Fruit fly (Drosophila melanogaster) whole organism, wandering third instar larva: ENCODE data around the gene tal-AA.

Experiments used
- Abd-B ChIP-seq: fragments of >200 bp; optimal IDR thresholded peaks from 2 replicates; lab custom pipeline; 2017; ENCODE audit warnings: missing biosample characterization, missing genetic modification characterization
- CG32264 ChIP-seq: fragments of 200-800 bp; sonication (Bioruptor generic); optimal IDR thresholded peaks from 2 replicates; lab custom pipeline; 2016; ENCODE audit warnings: missing biosample characterization, missing genetic modification characterization
- CG9705 ChIP-seq: fragments of 200-800 bp; sonication (Bioruptor generic); optimal IDR thresholded peaks from 2 replicates; lab custom pipeline; 2018; ENCODE audit warnings: missing biosample characterization, mild to moderate bottlenecking, missing genetic modification characterization
- CrebA ChIP-seq: fragments of 200-800 bp; sonication (Bioruptor generic); optimal IDR thresholded peaks from 2 replicates; lab custom pipeline; 2016; ENCODE audit warnings: missing biosample characterization, mild to moderate bottlenecking, missing genetic modification characterization, borderline replicate concordance
- GATAd ChIP-seq: sonication (Bioruptor generic); optimal IDR thresholded peaks from 2 replicates; lab custom pipeline; 2016; ENCODE audit warnings: missing biosample characterization, missing genetic modification characterization
- HLH106 ChIP-seq: fragments of 200-800 bp; optimal IDR thresholded peaks from 3 replicates; lab custom pipeline; 2019; ENCODE audit warnings: missing biosample characterization, mild to moderate bottlenecking, missing genetic modification characterization, moderate library complexity
- Hnf4 ChIP-seq: fragments of 200-800 bp; sonication (Bioruptor generic); optimal IDR thresholded peaks from 2 replicates; lab custom pipeline; 2016; ENCODE audit warnings: missing biosample characterization, mild to moderate bottlenecking, missing genetic modification characterization
- Hr78 ChIP-seq: fragments of >200 bp; optimal IDR thresholded peaks from 2 replicates; lab custom pipeline; 2017; ENCODE audit warnings: missing biosample characterization, missing genetic modification characterization
- Hr83 ChIP-seq: fragments of 200-300 bp; sonication (Bioruptor generic); optimal IDR thresholded peaks from 2 replicates; lab custom pipeline; 2016; ENCODE audit warnings: missing biosample characterization, mild to moderate bottlenecking, missing genetic modification characterization, moderate library complexity; ENCODE audit not compliant: poor library complexity, severe bottlenecking
- Jra ChIP-seq: sonication (Bioruptor generic); optimal IDR thresholded peaks from 2 replicates; lab custom pipeline; 2016; ENCODE audit warnings: missing biosample characterization, missing genetic modification characterization
- Mio ChIP-seq: sonication (Bioruptor generic); optimal IDR thresholded peaks from 2 replicates; lab custom pipeline; 2016; ENCODE audit warnings: missing biosample characterization, missing genetic modification characterization
- N ChIP-seq: fragments of >200 bp; optimal IDR thresholded peaks from 2 replicates; lab custom pipeline; 2018; ENCODE audit warnings: missing biosample characterization, missing external identifiers, missing genetic modification characterization
- OdsH ChIP-seq: fragments of 200-800 bp; sonication (Bioruptor generic); optimal IDR thresholded peaks from 2 replicates; lab custom pipeline; 2016; ENCODE audit warnings: missing biosample characterization, mild to moderate bottlenecking, missing genetic modification characterization
- Rel ChIP-seq, 2 experiments: fragments of 200-800 bp; sonication (Bioruptor generic) in 1 of 2; optimal IDR thresholded peaks; 2 replicates in 1 of 2; 3 replicates in 1 of 2; lab custom pipeline; 2016 to 2019; ENCODE audit warnings: mild to moderate bottlenecking in 2 of 2, missing biosample characterization in 2 of 2, missing genetic modification characterization in 2 of 2, moderate library complexity in 1 of 2
- Sp1 ChIP-seq: fragments of 200-800 bp; sonication (Bioruptor generic); optimal IDR thresholded peaks from 3 replicates; lab custom pipeline; 2019; ENCODE audit warnings: missing biosample characterization, mild to moderate bottlenecking, missing genetic modification characterization, moderate library complexity
- Vsx2 ChIP-seq: fragments of 200-300, 225-300 bp; sonication (Bioruptor generic); optimal IDR thresholded peaks from 2 replicates; lab custom pipeline; 2018; ENCODE audit warnings: missing biosample characterization, missing genetic modification characterization; ENCODE audit not compliant: partially characterized antibody
- br ChIP-seq: fragments of 200-800 bp; sonication (Bioruptor generic); optimal IDR thresholded peaks from 2 replicates; lab custom pipeline; 2016; ENCODE audit warnings: missing biosample characterization, missing genetic modification characterization
- brk ChIP-seq: fragments of 200-800 bp; sonication (Bioruptor generic); optimal IDR thresholded peaks from 2 replicates; lab custom pipeline; 2016; ENCODE audit warnings: missing biosample characterization, mild to moderate bottlenecking, missing genetic modification characterization
- dmrt93B ChIP-seq: fragments of 200-800 bp; sonication (Bioruptor generic); optimal IDR thresholded peaks from 2 replicates; lab custom pipeline; 2018; ENCODE audit warnings: missing biosample characterization, mild to moderate bottlenecking, missing genetic modification characterization
- ey ChIP-seq: fragments of 200-800 bp; sonication (Bioruptor generic); optimal IDR thresholded peaks from 2 replicates; lab custom pipeline; 2016; ENCODE audit warnings: missing biosample characterization, missing genetic modification characterization
- foxo ChIP-seq, 2 experiments: fragments of 200-800 bp; sonication (Bioruptor generic); optimal IDR thresholded peaks; 2 replicates in 1 of 2; 3 replicates in 1 of 2; lab custom pipeline; 2016 to 2017; ENCODE audit warnings: missing biosample characterization in 2 of 2, missing genetic modification characterization in 2 of 2
- fru ChIP-seq: fragments of 200-800 bp; sonication (Bioruptor generic); optimal IDR thresholded peaks from 3 replicates; lab custom pipeline; 2016; ENCODE audit warnings: missing biosample characterization, mild to moderate bottlenecking, missing genetic modification characterization
- h ChIP-seq: fragments of 200-800 bp; sonication (Bioruptor generic); optimal IDR thresholded peaks from 3 replicates; lab custom pipeline; 2016; ENCODE audit warnings: missing biosample characterization, mild to moderate bottlenecking, missing genetic modification characterization
- lola ChIP-seq: fragments of >200 bp; optimal IDR thresholded peaks from 2 replicates; lab custom pipeline; 2017; ENCODE audit warnings: missing biosample characterization, missing genetic modification characterization
- psq ChIP-seq: fragments of 200-800 bp; sonication (Bioruptor generic); optimal IDR thresholded peaks from 3 replicates; lab custom pipeline; 2017; ENCODE audit warnings: missing biosample characterization, mild to moderate bottlenecking, missing genetic modification characterization, moderate library complexity
- rgr ChIP-seq: fragments of 200-800 bp; sonication (Bioruptor generic); optimal IDR thresholded peaks from 3 replicates; lab custom pipeline; 2016; ENCODE audit warnings: missing biosample characterization, mild to moderate bottlenecking, missing genetic modification characterization
- sage ChIP-seq: fragments of 200-800 bp; sonication (Bioruptor generic); optimal IDR thresholded peaks from 2 replicates; lab custom pipeline; 2016; ENCODE audit warnings: missing biosample characterization, mild to moderate bottlenecking, missing genetic modification characterization
- sv ChIP-seq: fragments of 200-800 bp; sonication (Bioruptor generic); optimal IDR thresholded peaks from 3 replicates; lab custom pipeline; 2016; ENCODE audit warnings: missing biosample characterization, missing genetic modification characterization
- tai ChIP-seq: sonication (Bioruptor generic); optimal IDR thresholded peaks from 2 replicates; lab custom pipeline; 2016; ENCODE audit warnings: missing biosample characterization, missing genetic modification characterization
- usp ChIP-seq: fragments of >200 bp; optimal IDR thresholded peaks from 2 replicates; lab custom pipeline; 2017; ENCODE audit warnings: missing biosample characterization, missing genetic modification characterization
- woc ChIP-seq: sonication (Bioruptor generic); optimal IDR thresholded peaks from 2 replicates; lab custom pipeline; 2016; ENCODE audit warnings: missing biosample characterization, mild to moderate bottlenecking, missing genetic modification characterization

tal-AA gene

DNA sequence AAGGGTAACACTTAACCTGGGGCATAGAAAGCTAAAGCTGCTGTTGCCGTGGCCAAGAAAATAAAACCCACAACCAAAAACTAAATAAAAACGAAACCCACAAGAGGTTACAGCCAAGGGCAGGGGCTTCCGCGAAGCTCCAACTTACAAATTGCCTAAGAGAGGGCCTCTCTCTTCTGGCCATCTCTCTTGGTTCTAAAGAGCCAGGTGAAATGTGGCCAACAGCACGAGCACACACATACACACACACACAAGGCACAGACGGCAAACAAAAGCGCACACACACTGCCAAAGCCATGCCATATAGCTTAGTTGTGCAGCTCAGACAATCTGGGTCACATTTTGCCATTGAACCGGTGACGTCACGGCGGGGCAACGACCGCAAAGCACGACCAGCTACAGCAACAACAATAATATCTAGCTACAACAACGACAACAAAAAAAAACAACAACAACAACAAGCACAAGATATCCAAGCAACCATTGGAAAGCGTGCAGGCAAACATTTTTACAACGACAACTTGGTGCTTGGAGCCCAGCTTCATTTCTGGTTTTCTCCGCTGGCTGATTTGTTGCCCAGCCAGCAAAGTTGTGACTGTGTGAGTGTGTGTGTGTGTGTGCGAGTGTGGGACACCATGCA, 16.2 kb upstream of the tal-AA start:
- TF ChIP-seq usp (GFP tag; lab: Kevin White, UChicago): no peak
- no peak for TF ChIP-seq Hr78 (GFP tag; lab: Kevin White, UChicago)
- TF ChIP-seq br (GFP tag; lab: Kevin White, UChicago): no peak
- TF ChIP-seq CG32264 (GFP tag; lab: Kevin White, UChicago): no peak
- no peak for TF ChIP-seq Vsx2 (GFP tag; lab: Kevin White, UChicago)
- TF ChIP-seq Rel (GFP tag; optimal IDR thresholded peaks at IDR 0.05; lab: Kevin White, UChicago): no peak
- TF ChIP-seq Rel (tag; optimal IDR thresholded peaks at IDR 0.05; lab: Kevin White, UChicago): no peak
- no peak for TF ChIP-seq dmrt93B (GFP tag; lab: Kevin White, UChicago)
- TF ChIP-seq sv (GFP tag; lab: Kevin White, UChicago): no peak
- TF ChIP-seq h (GFP tag; lab: Kevin White, UChicago): no peak
- TF ChIP-seq Hr83 (GFP tag; lab: Kevin White, UChicago): no peak

DNA sequence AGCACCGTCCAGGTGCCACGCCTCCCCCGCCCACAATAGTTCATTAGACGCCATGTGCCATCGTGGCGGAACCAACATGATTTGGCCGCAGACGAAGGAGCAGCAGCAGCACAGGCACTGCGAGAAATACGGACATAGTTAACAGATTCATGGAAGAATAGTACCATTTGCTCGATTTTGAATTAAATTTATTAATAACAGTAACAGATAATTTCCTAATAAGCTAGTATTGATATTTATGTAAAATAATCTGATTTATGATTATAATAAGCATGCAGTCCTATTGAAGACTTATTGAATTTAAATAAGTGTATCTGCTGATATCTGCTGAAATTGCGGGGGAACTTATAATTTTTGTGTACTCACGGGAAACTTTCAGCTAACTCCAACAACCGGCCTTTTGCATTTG, 15.6 kb upstream of the tal-AA start:
- TF ChIP-seq woc (GFP tag; lab: Kevin White, UChicago): no peak
- no peak for TF ChIP-seq Sp1 (GFP tag; lab: Kevin White, UChicago)
- TF ChIP-seq Hr78 (GFP tag; lab: Kevin White, UChicago): no peak
- TF ChIP-seq sv (GFP tag; lab: Kevin White, UChicago): no peak
- no peak for TF ChIP-seq N
- no peak for TF ChIP-seq tai
- no peak for TF ChIP-seq HLH106 (tag; lab: Kevin White, UChicago)
- TF ChIP-seq Mio (GFP tag; lab: Kevin White, UChicago): no peak
- TF ChIP-seq GATAd (GFP tag; lab: Kevin White, UChicago): no peak
- no peak for TF ChIP-seq fru

DNA sequence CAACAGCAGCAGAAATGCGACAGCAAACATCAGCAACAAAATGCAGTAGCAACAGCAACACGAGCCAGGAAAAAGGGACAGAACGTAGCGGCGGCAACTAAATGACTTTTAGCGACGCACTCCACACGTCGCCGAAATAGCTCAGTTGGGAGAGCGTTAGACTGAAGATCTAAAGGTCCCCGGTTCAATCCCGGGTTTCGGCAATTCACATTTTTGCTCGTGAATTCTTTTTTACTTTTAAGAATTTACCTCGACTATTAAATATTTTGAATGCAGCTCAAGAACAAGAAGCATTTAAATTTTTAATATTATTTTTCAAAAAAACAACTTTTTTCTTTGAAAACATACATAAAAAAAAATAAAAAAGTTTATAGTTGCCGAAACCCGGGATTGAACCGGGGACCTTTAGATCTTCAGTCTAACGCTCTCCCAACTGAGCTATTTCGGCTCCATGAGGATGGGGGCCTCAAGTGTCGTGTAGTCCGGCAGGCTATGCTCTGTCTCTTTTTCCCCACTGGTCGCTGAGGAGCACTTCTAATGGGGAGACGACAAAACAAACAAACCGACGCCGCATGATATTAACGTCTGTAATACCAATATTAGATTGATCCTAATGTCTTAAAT, 15.0 kb upstream of the tal-AA start:
- TF ChIP-seq Rel (GFP tag; optimal IDR thresholded peaks at IDR 0.05; lab: Kevin White, UChicago) (no peak), Rel (tag; optimal IDR thresholded peaks at IDR 0.05; lab: Kevin White, UChicago) (peak; percentile 8), Sp1 (GFP tag; lab: Kevin White, UChicago) (no peak), rgr (GFP tag; lab: Kevin White, UChicago) (no peak)
- TF ChIP-seq, all 38 proteins: peak for 1

DNA sequence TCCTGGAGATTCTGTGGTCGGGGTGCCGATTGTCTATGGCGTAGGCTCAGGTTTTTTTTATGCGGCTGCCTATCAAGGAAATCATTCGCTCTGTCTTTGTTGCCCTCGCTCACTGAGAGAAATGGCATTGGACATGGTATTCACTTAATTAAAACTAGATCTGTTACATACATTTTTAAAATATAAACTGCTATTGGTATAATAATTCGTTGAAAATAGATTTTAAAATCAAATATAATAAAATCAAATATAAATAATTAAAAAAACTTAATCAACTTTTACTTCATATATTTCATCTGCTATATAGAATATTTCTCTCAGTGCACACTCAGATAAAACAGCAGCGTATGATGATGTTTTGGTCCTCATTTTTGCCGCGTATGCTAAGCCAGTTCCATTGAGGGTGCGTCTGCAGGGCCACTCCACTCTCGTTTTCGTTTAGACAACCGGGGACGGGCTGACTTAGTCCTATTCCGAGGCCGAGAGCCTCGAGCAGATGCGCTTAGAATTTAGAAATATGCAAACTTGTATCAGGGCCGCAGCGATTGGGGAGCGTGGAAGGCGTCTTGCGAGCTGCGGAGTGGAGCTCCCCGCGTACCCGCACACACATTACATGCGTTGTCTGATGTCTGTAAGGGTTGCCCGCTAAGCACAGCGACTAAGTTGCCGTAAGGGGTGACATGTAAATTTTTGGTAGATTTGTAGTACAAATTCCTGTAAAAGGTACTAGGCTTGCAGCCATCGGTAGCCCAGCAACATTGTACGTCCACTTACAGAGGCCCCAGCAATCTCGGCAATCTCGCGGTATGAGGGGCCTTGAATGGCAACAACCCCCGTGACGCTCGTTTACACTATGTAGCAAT, 13.1 kb upstream of the tal-AA start:
- TF ChIP-seq HLH106 (tag; lab: Kevin White, UChicago) (peak; percentile 14), psq (GFP tag; lab: Kevin White, UChicago) (no peak), foxo (GFP tag; optimal IDR thresholded peaks at IDR 0.05; lab: Kevin White, UChicago) (peak in 1 of 2 experiments; percentile 12), sage (no peak), sv (GFP tag; lab: Kevin White, UChicago) (no peak), Sp1 (GFP tag; lab: Kevin White, UChicago) (peak; percentile 18)

DNA sequence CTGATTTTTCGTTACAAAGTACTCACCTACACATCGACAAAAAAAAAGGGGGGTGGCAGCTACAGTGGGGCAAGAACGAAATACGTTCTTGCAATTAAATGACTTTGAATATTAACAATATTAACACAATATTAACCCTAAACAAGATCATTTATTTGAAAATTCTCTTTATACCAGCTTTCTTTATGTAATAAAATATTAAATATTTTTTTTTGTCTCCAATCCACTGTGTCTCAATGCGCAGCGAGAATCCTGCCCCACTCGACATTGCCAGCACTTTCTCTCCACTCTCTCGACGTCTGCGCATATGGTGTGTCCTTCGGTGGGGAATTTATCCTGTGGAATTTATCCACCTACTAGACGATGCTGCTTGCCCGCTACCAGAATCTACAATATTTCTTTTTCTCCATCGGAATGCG, 12.5 kb upstream of the tal-AA start:
- TF ChIP-seq Abd-B (GFP tag; lab: Kevin White, UChicago): no peak
- peak; percentile 75 for TF ChIP-seq sv (GFP tag; lab: Kevin White, UChicago)
- peak; percentile 47 for TF ChIP-seq ey (GFP tag; lab: Kevin White, UChicago)
- TF ChIP-seq Vsx2 (GFP tag; lab: Kevin White, UChicago): peak; percentile 23
- TF ChIP-seq CG32264 (GFP tag; lab: Kevin White, UChicago): no peak
- TF ChIP-seq h (GFP tag; lab: Kevin White, UChicago): peak; percentile 73
- TF ChIP-seq fru: peak; percentile 71
- peak; percentile 50 for TF ChIP-seq CG9705
- TF ChIP-seq br (GFP tag; lab: Kevin White, UChicago): peak; percentile 53
- peak; percentile 78 for TF ChIP-seq rgr (GFP tag; lab: Kevin White, UChicago)
- TF ChIP-seq CrebA (GFP tag; lab: Kevin White, UChicago): no peak
- TF ChIP-seq Hnf4 (GFP tag; lab: Kevin White, UChicago): peak; percentile 34
- TF ChIP-seq woc (GFP tag; lab: Kevin White, UChicago): peak; percentile 0
- no peak for TF ChIP-seq Mio (GFP tag; lab: Kevin White, UChicago)
- TF ChIP-seq Sp1 (GFP tag; lab: Kevin White, UChicago): peak; percentile 79
- TF ChIP-seq foxo (GFP tag; optimal IDR thresholded peaks at IDR 0.05; lab: Kevin White, UChicago): peak in 1 of 2 experiments; percentile 73
- TF ChIP-seq dmrt93B (GFP tag; lab: Kevin White, UChicago): peak; percentile 27
- TF ChIP-seq Jra (GFP tag; lab: Kevin White, UChicago): no peak
- peak; percentile 58 for TF ChIP-seq OdsH (GFP tag; lab: Kevin White, UChicago)
- TF ChIP-seq brk: peak; percentile 24
- no peak for TF ChIP-seq lola
- peak; percentile 54 for TF ChIP-seq HLH106 (tag; lab: Kevin White, UChicago)
- peak; percentile 63 for TF ChIP-seq psq (GFP tag; lab: Kevin White, UChicago)
